Fruit fly (Drosophila melanogaster) whole organism, embryonic: Measurements from ENCODE around the gene CG42824.

Source experiments
- CG12071 ChIP-seq: fragments of 200-800 bp; sonication (Bioruptor generic); optimal IDR thresholded peaks from 3 replicates; lab custom pipeline; 2018; ENCODE audit warnings: missing biosample characterization, mild to moderate bottlenecking, missing genetic modification characterization
- CG13775 ChIP-seq: fragments of 200-800 bp; sonication (Bioruptor generic); optimal IDR thresholded peaks from 3 replicates; lab custom pipeline; 2017; ENCODE audit warnings: missing biosample characterization, mild to moderate bottlenecking, missing genetic modification characterization
- CG14014 ChIP-seq: fragments of 200-800 bp; sonication (Bioruptor generic); IDR thresholded peaks from 2 replicates; pipeline ENCODE4 v1.3.6; 2022; ENCODE audit warnings: missing biosample characterization, missing genetic modification characterization
- CG14050 ChIP-seq: fragments of 200-800 bp; sonication (Bioruptor generic); IDR thresholded peaks from 3 replicates; pipeline ENCODE4 v1.3.6; 2022; ENCODE audit warnings: missing biosample characterization, missing genetic modification characterization
- CG15696 ChIP-seq: fragments of 200-800 bp; sonication (Bioruptor generic); optimal IDR thresholded peaks from 2 replicates; lab custom pipeline; 2019; ENCODE audit warnings: missing biosample characterization, mild to moderate bottlenecking, missing genetic modification characterization, moderate library complexity
- CG1647 ChIP-seq: fragments of 200-800 bp; sonication (Bioruptor generic); optimal IDR thresholded peaks from 3 replicates; lab custom pipeline; 2016; ENCODE audit warnings: missing biosample characterization, missing genetic modification characterization
- CG17385 ChIP-seq: fragments of 200-800 bp; sonication (Bioruptor generic); optimal IDR thresholded peaks from 3 replicates; lab custom pipeline; 2018; ENCODE audit warnings: missing biosample characterization, mild to moderate bottlenecking, missing genetic modification characterization
- CG17568 ChIP-seq: fragments of 200-800 bp; sonication (Bioruptor generic); optimal IDR thresholded peaks from 2 replicates; lab custom pipeline; 2018; ENCODE audit warnings: missing biosample characterization, mild to moderate bottlenecking, missing genetic modification characterization, moderate library complexity
- CG1832 ChIP-seq: fragments of 200-800 bp; sonication (Bioruptor generic); optimal IDR thresholded peaks from 2 replicates; lab custom pipeline; 2017; ENCODE audit warnings: missing biosample characterization, mild to moderate bottlenecking, missing genetic modification characterization, inconsistent platforms
- CG2129 ChIP-seq: fragments of 200-800 bp; sonication (Bioruptor generic); IDR thresholded peaks from 2 replicates; pipeline ENCODE4 v1.3.6; 2022; ENCODE audit warnings: missing biosample characterization, missing genetic modification characterization; ENCODE audit not compliant: partially characterized antibody
- CG30403 ChIP-seq: fragments of 200-800 bp; sonication (Bioruptor generic); optimal IDR thresholded peaks from 3 replicates; lab custom pipeline; 2016; ENCODE audit warnings: missing biosample characterization, missing genetic modification characterization
- CG32772 ChIP-seq: fragments of 200-800 bp; sonication (Bioruptor generic); IDR thresholded peaks from 2 replicates; pipeline ENCODE4 v1.3.6; 2022; ENCODE audit warnings: missing biosample characterization, missing genetic modification characterization
- CG4282 ChIP-seq: fragments of 200-800 bp; sonication (Bioruptor generic); optimal IDR thresholded peaks from 2 replicates; lab custom pipeline; 2016; ENCODE audit warnings: missing biosample characterization, missing genetic modification characterization
- CG9817 ChIP-seq: fragments of 200-800 bp; sonication (Bioruptor generic); optimal IDR thresholded peaks from 2 replicates; lab custom pipeline; 2018; ENCODE audit warnings: missing biosample characterization, mild to moderate bottlenecking, missing genetic modification characterization, moderate library complexity
- CoRest ChIP-seq: fragments of 200-800 bp; sonication (Bioruptor generic); optimal IDR thresholded peaks from 3 replicates; lab custom pipeline; 2018; ENCODE audit warnings: missing biosample characterization, mild to moderate bottlenecking, missing genetic modification characterization, moderate library complexity
- Dll ChIP-seq: fragments of 200-800 bp; sonication (Bioruptor generic); IDR thresholded peaks from 4 replicates; pipeline ENCODE4 v1.3.6; 2022; ENCODE audit warnings: missing biosample characterization, missing genetic modification characterization; ENCODE audit not compliant: partially characterized antibody
- Dp ChIP-seq: fragments of 200-800 bp; sonication (Bioruptor generic); optimal IDR thresholded peaks from 2 replicates; lab custom pipeline; 2018; ENCODE audit warnings: missing biosample characterization, mild to moderate bottlenecking, missing genetic modification characterization, moderate library complexity
- H2.0 ChIP-seq: fragments of 200-800 bp; sonication (Bioruptor generic); IDR thresholded peaks from 2 replicates; pipeline ENCODE4 v1.3.6; 2022; ENCODE audit warnings: missing biosample characterization, missing genetic modification characterization
- HmgD ChIP-seq: fragments of 200-800 bp; sonication (Bioruptor generic); optimal IDR thresholded peaks from 3 replicates; lab custom pipeline; 2016; ENCODE audit warnings: missing biosample characterization, missing genetic modification characterization
- Jarid2 ChIP-seq: fragments of 200-800 bp; sonication (Bioruptor generic); optimal IDR thresholded peaks from 3 replicates; lab custom pipeline; 2017; ENCODE audit warnings: mild to moderate bottlenecking, missing biosample characterization, missing genetic modification reagents, missing genetic modification characterization
- Kr ChIP-seq: fragments of 200-800 bp; sonication (Bioruptor generic); optimal IDR thresholded peaks from 2 replicates; lab custom pipeline; 2017; ENCODE audit warnings: missing biosample characterization, mild to moderate bottlenecking, missing genetic modification characterization
- Lhr ChIP-seq: fragments of 200-800 bp; sonication (Bioruptor generic); optimal IDR thresholded peaks from 3 replicates; lab custom pipeline; 2017; ENCODE audit warnings: mild to moderate bottlenecking, missing biosample characterization, missing genetic modification reagents, missing genetic modification characterization
- Meics ChIP-seq: fragments of 200-800 bp; sonication (Bioruptor generic); optimal IDR thresholded peaks from 2 replicates; lab custom pipeline; 2017; ENCODE audit warnings: missing biosample characterization, mild to moderate bottlenecking, missing genetic modification characterization
- NfI ChIP-seq: fragments of 200-800 bp; sonication (Bioruptor generic); optimal IDR thresholded peaks from 3 replicates; lab custom pipeline; 2018; ENCODE audit warnings: missing biosample characterization, mild to moderate bottlenecking, missing genetic modification characterization, moderate library complexity
- Opbp ChIP-seq: fragments of 200-800 bp; sonication (Bioruptor generic); IDR thresholded peaks from 3 replicates; pipeline ENCODE4 v1.3.6; 2022; ENCODE audit warnings: missing biosample characterization, missing genetic modification characterization; ENCODE audit not compliant: partially characterized antibody
- Scr ChIP-seq: fragments of 200-800 bp; sonication (Bioruptor generic); IDR thresholded peaks from 2 replicates; pipeline ENCODE4 v1.3.6; 2022; ENCODE audit warnings: missing biosample characterization, missing genetic modification characterization; ENCODE audit not compliant: partially characterized antibody
- Vsx1 ChIP-seq: fragments of 200-800 bp; sonication (Bioruptor generic); optimal IDR thresholded peaks from 2 replicates; lab custom pipeline; 2017; ENCODE audit warnings: missing biosample characterization, mild to moderate bottlenecking, missing genetic modification characterization, missing genetic modification reagents
- bab2 ChIP-seq: fragments of 200-800 bp; sonication (Bioruptor generic); optimal IDR thresholded peaks from 2 replicates; lab custom pipeline; 2016; ENCODE audit warnings: missing biosample characterization, missing genetic modification characterization
- bcd ChIP-seq: fragments of 200-800 bp; sonication (Bioruptor generic); optimal IDR thresholded peaks from 2 replicates; lab custom pipeline; 2017; ENCODE audit warnings: missing biosample characterization, mild to moderate bottlenecking, missing genetic modification characterization
- bowl ChIP-seq: fragments of 200-800 bp; sonication (Bioruptor generic); IDR thresholded peaks from 2 replicates; pipeline ENCODE4 v1.3.6; 2022; ENCODE audit warnings: missing biosample characterization, missing genetic modification characterization
- crc ChIP-seq: fragments of 200-800 bp; sonication (Bioruptor generic); optimal IDR thresholded peaks from 2 replicates; lab custom pipeline; 2016; ENCODE audit warnings: missing biosample characterization, missing genetic modification characterization
- crp ChIP-seq, 2 experiments: fragments of 200-800 bp; sonication (Bioruptor generic); optimal IDR thresholded peaks; 2 replicates in 1 of 2; 3 replicates in 1 of 2; lab custom pipeline; 2017; ENCODE audit warnings: missing biosample characterization in 2 of 2, missing genetic modification characterization in 2 of 2, mild to moderate bottlenecking in 1 of 2, moderate library complexity in 1 of 2
- danr ChIP-seq: fragments of 200-800 bp; sonication (Bioruptor generic); IDR thresholded peaks from 2 replicates; pipeline ENCODE4 v1.3.6; 2022; ENCODE audit warnings: missing biosample characterization, missing genetic modification characterization
- dmrt11E ChIP-seq: fragments of 200-800 bp; sonication (Bioruptor generic); optimal IDR thresholded peaks from 3 replicates; lab custom pipeline; 2018; ENCODE audit warnings: missing biosample characterization, mild to moderate bottlenecking, missing genetic modification characterization, moderate library complexity
- ftz-f1 ChIP-seq: fragments of 200-800 bp; sonication (Bioruptor generic); optimal IDR thresholded peaks from 2 replicates; lab custom pipeline; 2016; ENCODE audit warnings: missing biosample characterization, missing genetic modification characterization
- fu2 ChIP-seq: fragments of 200-800 bp; sonication (Bioruptor generic); optimal IDR thresholded peaks from 2 replicates; lab custom pipeline; 2016; ENCODE audit warnings: missing biosample characterization, missing genetic modification characterization
- kay ChIP-seq: fragments of 200-800 bp; sonication (Bioruptor generic); optimal IDR thresholded peaks from 2 replicates; lab custom pipeline; 2016; ENCODE audit warnings: missing biosample characterization, missing genetic modification characterization
- knrl ChIP-seq: fragments of 200-800 bp; sonication (Bioruptor generic); IDR thresholded peaks from 3 replicates; pipeline ENCODE4 v1.3.6; 2022; ENCODE audit warnings: missing biosample characterization, missing genetic modification characterization; ENCODE audit not compliant: partially characterized antibody
- maf-S ChIP-seq: fragments of 200-800 bp; sonication (Bioruptor generic); optimal IDR thresholded peaks from 2 replicates; lab custom pipeline; 2016; ENCODE audit warnings: missing biosample characterization, missing genetic modification characterization
- ranshi ChIP-seq: fragments of 200-800 bp; sonication (Bioruptor generic); IDR thresholded peaks from 2 replicates; pipeline ENCODE4 v1.3.6; 2022; ENCODE audit warnings: missing biosample characterization, missing genetic modification characterization
- run ChIP-seq: fragments of 200-800 bp; sonication (Bioruptor generic); optimal IDR thresholded peaks from 3 replicates; lab custom pipeline; 2018; ENCODE audit warnings: missing biosample characterization, mild to moderate bottlenecking, missing genetic modification characterization
- sc ChIP-seq, 3 experiments: fragments of >200 bp in 2 of 3; fragments of 200-800 bp in 1 of 3; sonication (Bioruptor generic) in 1 of 3; optimal IDR thresholded peaks; 2 replicates in 2 of 3; 3 replicates in 1 of 3; lab custom pipeline; 2017; ENCODE audit warnings: mild to moderate bottlenecking in 1 of 3, missing biosample characterization in 1 of 3, missing genetic modification characterization in 1 of 3, missing genetic modification reagents in 1 of 3
- scrt ChIP-seq: fragments of 200-800 bp; sonication (Bioruptor generic); optimal IDR thresholded peaks from 2 replicates; lab custom pipeline; 2018; ENCODE audit warnings: missing biosample characterization, mild to moderate bottlenecking, missing genetic modification characterization, moderate library complexity
- sens ChIP-seq: fragments of 200-800 bp; sonication (Bioruptor generic); peaks from one replicate; lab custom pipeline; 2016; ENCODE audit warnings: missing biosample characterization, missing genetic modification characterization
- ssp ChIP-seq: fragments of 200-800 bp; sonication (Bioruptor generic); IDR thresholded peaks from 2 replicates; pipeline ENCODE4 v1.3.6; 2022; ENCODE audit warnings: missing biosample characterization, missing genetic modification characterization
- ttk ChIP-seq: fragments of 200-800 bp; sonication (Bioruptor generic); IDR thresholded peaks from 2 replicates; pipeline ENCODE4 v2.1.2; 2022; ENCODE audit warnings: missing biosample characterization, missing genetic modification characterization
- twi ChIP-seq: fragments of 200-800 bp; optimal IDR thresholded peaks from 2 replicates; lab custom pipeline; 2019; ENCODE audit warnings: missing biosample characterization, mild to moderate bottlenecking, missing genetic modification characterization, moderate library complexity
- z ChIP-seq: fragments of 200-800 bp; sonication (Bioruptor generic); IDR thresholded peaks from 3 replicates; pipeline ENCODE4 v1.3.6; 2022; ENCODE audit warnings: missing biosample characterization, missing genetic modification characterization

The CG42824 gene

dm6 chr3R:17385329-17386019 lies 20.8 kb downstream of the CG42824 start (continued):
- peak; percentile 61 for TF ChIP-seq NfI (GFP tag; lab: Kevin White, UChicago)
- TF ChIP-seq CG14050 (GFP tag; lab: Robert Waterston, UW), result peak; percentile 20; the same call in 2 of the 3 replicates
- peak; percentile 0 for TF ChIP-seq CG15696 (tag; lab: Kevin White, UChicago)
- peak; percentile 53 for TF ChIP-seq bab2 (GFP tag; lab: Kevin White, UChicago)
- peak; percentile 72 for TF ChIP-seq Opbp (GFP tag; lab: Robert Waterston, UW)
- TF ChIP-seq ttk (GFP tag; lab: Robert Waterston, UW), result peak; percentile 35; the same call in 1 of the 2 replicates
- TF ChIP-seq crc, result peak; percentile 38
- TF ChIP-seq CG1832, result no peak
- peak; percentile 26 for TF ChIP-seq twi (tag; lab: Kevin White, UChicago)
- peak; percentile 95 for TF ChIP-seq Vsx1
- peak; percentile 50 for TF ChIP-seq bcd (GFP tag; lab: Kevin White, UChicago)
- TF ChIP-seq CG12071 (GFP tag; lab: Kevin White, UChicago), result peak; percentile 23
- peak; percentile 66 for TF ChIP-seq CG14014
- TF ChIP-seq dmrt11E (tag; lab: Kevin White, UChicago), result peak; percentile 16
- peak; percentile 69 for TF ChIP-seq CoRest
- peak; percentile 3 for TF ChIP-seq CG17385
- peak; percentile 66 for TF ChIP-seq CG4282 (GFP tag; lab: Kevin White, UChicago)
- peak; percentile 37 for TF ChIP-seq HmgD (GFP tag; lab: Kevin White, UChicago)
- peak; percentile 39; the same call in 1 of the 3 replicates for TF ChIP-seq knrl (GFP tag; lab: Robert Waterston, UW)
- peak; percentile 14; the same call in 1 of the 2 replicates for TF ChIP-seq ranshi (GFP tag; lab: Robert Waterston, UW)
- TF ChIP-seq Dp (GFP tag; lab: Kevin White, UChicago), result peak; percentile 97
- no peak for TF ChIP-seq sc (optimal IDR thresholded peaks at IDR 0.05; lab: Kevin White, UChicago)
- no peak for TF ChIP-seq sc (GFP tag; optimal IDR thresholded peaks at IDR 0.05; lab: Kevin White, UChicago)
- peak; percentile 71 for TF ChIP-seq CG32772 (GFP tag; lab: Robert Waterston, UW)
- TF ChIP-seq maf-S, result peak; percentile 38
- peak; percentile 57; the same call in 1 of the 2 replicates for TF ChIP-seq ssp
- peak; percentile 81 for TF ChIP-seq ftz-f1 (GFP tag; lab: Kevin White, UChicago)
- TF ChIP-seq Dll (GFP tag; lab: Robert Waterston, UW), result 0 out of 4 replicates have a peak, but pooled peaks have one; percentile 37
- TF ChIP-seq Jarid2 (GFP tag; lab: Kevin White, UChicago), result peak; percentile 28
- TF ChIP-seq CG1647 (GFP tag; lab: Kevin White, UChicago), result peak; percentile 64
- peak; percentile 75 for TF ChIP-seq Lhr (GFP tag; lab: Kevin White, UChicago)
- peak; percentile 90 for TF ChIP-seq sens (GFP tag; lab: Kevin White, UChicago)
- no peak for TF ChIP-seq CG2129 (GFP tag; lab: Robert Waterston, UW)
- TF ChIP-seq CG30403 (GFP tag; lab: Kevin White, UChicago), result peak; percentile 61
- TF ChIP-seq run (tag; lab: Kevin White, UChicago), result no peak
- TF ChIP-seq Scr, result peak; percentile 30
- no peak for TF ChIP-seq CG17568 (GFP tag; lab: Kevin White, UChicago)
- TF ChIP-seq H2.0, result no peak
- TF ChIP-seq fu2, result peak; percentile 61
- TF ChIP-seq crp (GFP tag; optimal IDR thresholded peaks at IDR 0.05; lab: Kevin White, UChicago), result peak; percentile 91 to 99
- TF ChIP-seq CG13775, result peak; percentile 38
- TF ChIP-seq Kr, result no peak
- peak; percentile 68 for TF ChIP-seq Meics (GFP tag; lab: Kevin White, UChicago)
- TF ChIP-seq CG9817 (tag; lab: Kevin White, UChicago), result peak; percentile 38
- TF ChIP-seq scrt (GFP tag; lab: Kevin White, UChicago), result peak; percentile 34
- peak; percentile 38; the same call in 1 of the 2 replicates for TF ChIP-seq danr
- TF ChIP-seq bowl (GFP tag; lab: Robert Waterston, UW), result no peak
- no peak for TF ChIP-seq z (GFP tag; lab: Robert Waterston, UW)
- TF ChIP-seq kay (GFP tag; lab: Kevin White, UChicago), result peak; percentile 28
